Fruit fly (Drosophila melanogaster) whole organism, embryonic: ENCODE results near the gene CG9643.
A peak's percentile ranks its signal among the peaks of the same experiment; 100 is the strongest.

ENCODE experiments used
- Ada2b ChIP-seq: fragments of 200-800 bp; sonication (Bioruptor generic); IDR thresholded peaks from 2 replicates; pipeline ENCODE4 v1.3.6; 2022; ENCODE audit warnings: missing biosample characterization, missing genetic modification characterization
- BtbVII ChIP-seq: fragments of 200-800 bp; sonication (Bioruptor generic); optimal IDR thresholded peaks from 3 replicates; lab custom pipeline; 2017; ENCODE audit warnings: missing biosample characterization, mild to moderate bottlenecking, missing genetic modification characterization
- C15 ChIP-seq: fragments of 200-800 bp; sonication (Bioruptor generic); IDR thresholded peaks from 3 replicates; pipeline ENCODE4 v1.3.6; 2022; ENCODE audit warnings: missing biosample characterization, missing genetic modification characterization
- CG10366 ChIP-seq: fragments of 200-800 bp; sonication (Bioruptor generic); IDR thresholded peaks from 2 replicates; pipeline ENCODE4 v1.3.6; 2022; ENCODE audit warnings: missing biosample characterization, missing genetic modification characterization
- CG12219 ChIP-seq: fragments of 200-800 bp; sonication (Bioruptor generic); optimal IDR thresholded peaks from 3 replicates; lab custom pipeline; 2018; ENCODE audit warnings: missing biosample characterization, mild to moderate bottlenecking, missing genetic modification characterization
- CG13287 ChIP-seq: fragments of 200-800 bp; sonication (Bioruptor generic); IDR thresholded peaks from 2 replicates; pipeline ENCODE4 v1.3.6; 2022; ENCODE audit warnings: missing biosample characterization, missing genetic modification characterization; ENCODE audit not compliant: partially characterized antibody
- CG17361 ChIP-seq: fragments of 200-800 bp; sonication (Bioruptor generic); IDR thresholded peaks from 3 replicates; pipeline ENCODE4 v1.3.6; 2022; ENCODE audit warnings: missing biosample characterization, missing genetic modification characterization
- CG30020 ChIP-seq: fragments of 200-800 bp; optimal IDR thresholded peaks from 2 replicates; lab custom pipeline; 2019; ENCODE audit warnings: missing biosample characterization, mild to moderate bottlenecking, missing genetic modification characterization, moderate library complexity
- CG3065 ChIP-seq: fragments of 200-800 bp; sonication (Bioruptor generic); optimal IDR thresholded peaks from 2 replicates; lab custom pipeline; 2016; ENCODE audit warnings: missing biosample characterization, missing genetic modification characterization
- CG3281 ChIP-seq: fragments of 200-800 bp; sonication (Bioruptor generic); optimal IDR thresholded peaks from 3 replicates; lab custom pipeline; 2017; ENCODE audit warnings: missing biosample characterization, mild to moderate bottlenecking, missing genetic modification characterization
- CG42726 ChIP-seq: fragments of 200-800 bp; sonication (Bioruptor generic); IDR thresholded peaks from 2 replicates; pipeline ENCODE4 v1.3.6; 2022; ENCODE audit warnings: missing biosample characterization, missing genetic modification characterization; ENCODE audit not compliant: partially characterized antibody
- CG4404 ChIP-seq: fragments of 200-800 bp; sonication (Bioruptor generic); IDR thresholded peaks from 2 replicates; pipeline ENCODE4 v1.3.6; 2022; ENCODE audit warnings: missing biosample characterization, missing genetic modification characterization
- CG4424 ChIP-seq: fragments of 200-800 bp; sonication (Bioruptor generic); optimal IDR thresholded peaks from 3 replicates; lab custom pipeline; 2016; ENCODE audit warnings: missing biosample characterization, missing genetic modification characterization
- CG6272 ChIP-seq: fragments of 200-800 bp; sonication (Bioruptor generic); IDR thresholded peaks from 2 replicates; pipeline ENCODE4 v1.3.6; 2022; ENCODE audit warnings: missing biosample characterization, missing genetic modification characterization
- CG6765 ChIP-seq: fragments of 200-800 bp; sonication (Bioruptor generic); optimal IDR thresholded peaks from 3 replicates; lab custom pipeline; 2017; ENCODE audit warnings: missing biosample characterization, mild to moderate bottlenecking, missing genetic modification characterization
- CG7839 ChIP-seq: fragments of 200-800 bp; sonication (Bioruptor generic); optimal IDR thresholded peaks from 3 replicates; lab custom pipeline; 2018; ENCODE audit warnings: missing biosample characterization, mild to moderate bottlenecking, missing genetic modification characterization, moderate library complexity
- CG7987 ChIP-seq: fragments of 200-800 bp; sonication (Bioruptor generic); optimal IDR thresholded peaks from 2 replicates; lab custom pipeline; 2018; ENCODE audit warnings: missing biosample characterization, mild to moderate bottlenecking, missing genetic modification characterization, moderate library complexity
- CG8089 ChIP-seq: fragments of 200-800 bp; sonication (Bioruptor generic); optimal IDR thresholded peaks from 3 replicates; lab custom pipeline; 2016; ENCODE audit warnings: missing biosample characterization, missing genetic modification characterization
- CG8281 ChIP-seq: fragments of 200-800 bp; sonication (Bioruptor generic); optimal IDR thresholded peaks from 2 replicates; lab custom pipeline; 2018; ENCODE audit warnings: missing biosample characterization, mild to moderate bottlenecking, missing genetic modification characterization, moderate library complexity
- CG9797 ChIP-seq: fragments of 200-800 bp; sonication (Bioruptor generic); optimal IDR thresholded peaks from 3 replicates; lab custom pipeline; 2018; ENCODE audit warnings: missing biosample characterization, mild to moderate bottlenecking, missing genetic modification characterization
- CG9876 ChIP-seq: fragments of 200-800 bp; sonication (Bioruptor generic); optimal IDR thresholded peaks from 2 replicates; lab custom pipeline; 2016; ENCODE audit warnings: missing biosample characterization, missing genetic modification characterization
- Camta ChIP-seq: fragments of 200-800 bp; sonication (Bioruptor generic); optimal IDR thresholded peaks from 2 replicates; lab custom pipeline; 2016; ENCODE audit warnings: missing biosample characterization, missing genetic modification characterization
- Dad ChIP-seq: fragments of 200-800 bp; sonication (Bioruptor generic); optimal IDR thresholded peaks from 3 replicates; lab custom pipeline; 2016; ENCODE audit warnings: missing biosample characterization, missing genetic modification characterization
- HmgD ChIP-seq: fragments of 200-800 bp; sonication (Bioruptor generic); optimal IDR thresholded peaks from 3 replicates; lab custom pipeline; 2016; ENCODE audit warnings: missing biosample characterization, missing genetic modification characterization
- Hmx ChIP-seq: fragments of 200-800 bp; sonication (Bioruptor generic); optimal IDR thresholded peaks from 2 replicates; lab custom pipeline; 2016; ENCODE audit warnings: missing biosample characterization, missing genetic modification characterization
- Meics ChIP-seq: fragments of 200-800 bp; sonication (Bioruptor generic); optimal IDR thresholded peaks from 2 replicates; lab custom pipeline; 2017; ENCODE audit warnings: missing biosample characterization, mild to moderate bottlenecking, missing genetic modification characterization
- Pdp1 ChIP-seq, 2 experiments: fragments of 200-800 bp; sonication (Bioruptor generic); optimal IDR thresholded peaks; 3 replicates each; lab custom pipeline; 2016; ENCODE audit warnings: missing biosample characterization in 2 of 2, missing genetic modification characterization in 2 of 2, mild to moderate bottlenecking in 1 of 2, moderate library complexity in 1 of 2
- Rfx ChIP-seq: fragments of 200-800 bp; sonication (Bioruptor generic); IDR thresholded peaks from 2 replicates; pipeline ENCODE4 v1.3.6; 2022; ENCODE audit warnings: missing biosample characterization, missing genetic modification characterization
- Rx ChIP-seq: fragments of 200-800 bp; sonication (Bioruptor generic); IDR thresholded peaks from 2 replicates; pipeline ENCODE4 v1.3.6; 2022; ENCODE audit warnings: missing biosample characterization, missing genetic modification characterization
- TFAM ChIP-seq: fragments of 200-800 bp; sonication (Bioruptor generic); optimal IDR thresholded peaks from 2 replicates; lab custom pipeline; 2017; ENCODE audit warnings: missing biosample characterization, missing genetic modification characterization, inconsistent platforms
- Tbp ChIP-seq: fragments of >200 bp; optimal IDR thresholded peaks from 2 replicates; lab custom pipeline; 2018; ENCODE audit warnings: missing biosample characterization, missing genetic modification characterization
- Xrp1 ChIP-seq: fragments of 200-800 bp; sonication (Bioruptor generic); IDR thresholded peaks from 2 replicates; pipeline ENCODE4 v1.3.6; 2022; ENCODE audit warnings: missing biosample characterization, missing genetic modification characterization
- YL-1 ChIP-seq: fragments of 200-800 bp; sonication (Bioruptor generic); optimal IDR thresholded peaks from 3 replicates; lab custom pipeline; 2017; ENCODE audit warnings: missing biosample characterization, mild to moderate bottlenecking, missing genetic modification characterization
- amos ChIP-seq: fragments of 200-800 bp; sonication (Bioruptor generic); IDR thresholded peaks from 2 replicates; pipeline ENCODE4 v1.3.6; 2022; ENCODE audit warnings: missing biosample characterization, missing genetic modification characterization; ENCODE audit not compliant: partially characterized antibody
- bowl ChIP-seq: fragments of 200-800 bp; sonication (Bioruptor generic); IDR thresholded peaks from 2 replicates; pipeline ENCODE4 v1.3.6; 2022; ENCODE audit warnings: missing biosample characterization, missing genetic modification characterization
- br ChIP-seq: fragments of >200 bp; optimal IDR thresholded peaks from 2 replicates; lab custom pipeline; 2017
- cg ChIP-seq: fragments of 200-800 bp; sonication (Bioruptor generic); optimal IDR thresholded peaks from 3 replicates; lab custom pipeline; 2019; ENCODE audit warnings: missing biosample characterization, mild to moderate bottlenecking, missing genetic modification characterization, moderate library complexity
- disco-r ChIP-seq: fragments of 200-800 bp; sonication (Bioruptor generic); optimal IDR thresholded peaks from 2 replicates; lab custom pipeline; 2016; ENCODE audit warnings: missing biosample characterization, missing genetic modification characterization
- en ChIP-seq: fragments of 200-800 bp; sonication (Bioruptor generic); optimal IDR thresholded peaks from 2 replicates; lab custom pipeline; 2016; ENCODE audit warnings: missing biosample characterization, missing genetic modification characterization
- fd3F ChIP-seq: fragments of 200-800 bp; sonication (Bioruptor generic); optimal IDR thresholded peaks from 2 replicates; lab custom pipeline; 2018; ENCODE audit warnings: missing biosample characterization, mild to moderate bottlenecking, missing genetic modification characterization, moderate library complexity
- gro ChIP-seq: fragments of 200-800 bp; sonication (Bioruptor generic); optimal IDR thresholded peaks from 2 replicates; lab custom pipeline; 2016; ENCODE audit warnings: missing biosample characterization, missing genetic modification characterization
- jigr1 ChIP-seq: fragments of 200-800 bp; sonication (Bioruptor generic); IDR thresholded peaks from 3 replicates; pipeline ENCODE4 v1.3.6; 2022; ENCODE audit warnings: missing biosample characterization, missing genetic modification characterization
- mam ChIP-seq: fragments of 200-800 bp; sonication (Bioruptor generic); optimal IDR thresholded peaks from 3 replicates; lab custom pipeline; 2016; ENCODE audit warnings: missing biosample characterization, missing genetic modification characterization
- nerfin-2 ChIP-seq: fragments of 200-800 bp; sonication (Bioruptor generic); IDR thresholded peaks from 2 replicates; pipeline ENCODE4 v1.3.6; 2022; ENCODE audit warnings: missing biosample characterization, missing genetic modification characterization; ENCODE audit not compliant: partially characterized antibody
- pnt ChIP-seq: fragments of 200-800 bp; sonication (Bioruptor generic); optimal IDR thresholded peaks from 3 replicates; lab custom pipeline; 2016; ENCODE audit warnings: missing biosample characterization, missing genetic modification characterization
- rib ChIP-seq: fragments of 200-800 bp; sonication (Bioruptor generic); IDR thresholded peaks from 2 replicates; pipeline ENCODE4 v1.3.6; 2022; ENCODE audit warnings: missing biosample characterization, missing genetic modification characterization
- ro ChIP-seq: fragments of 200-800 bp; sonication (Bioruptor generic); IDR thresholded peaks from 2 replicates; pipeline ENCODE4 v1.3.6; 2022; ENCODE audit warnings: missing biosample characterization, missing genetic modification characterization
- run ChIP-seq: fragments of 200-800 bp; sonication (Bioruptor generic); optimal IDR thresholded peaks from 3 replicates; lab custom pipeline; 2018; ENCODE audit warnings: missing biosample characterization, mild to moderate bottlenecking, missing genetic modification characterization
- slp2 ChIP-seq: fragments of 200-800 bp; sonication (Bioruptor generic); optimal IDR thresholded peaks from 2 replicates; lab custom pipeline; 2016; ENCODE audit warnings: missing biosample characterization, missing genetic modification characterization
- tgo ChIP-seq: fragments of 200-800 bp; sonication (Bioruptor generic); IDR thresholded peaks from 3 replicates; pipeline ENCODE4 v1.3.6; 2022; ENCODE audit warnings: missing biosample characterization, missing genetic modification characterization
- vfl ChIP-seq: fragments of 200-800 bp; sonication (Bioruptor generic); optimal IDR thresholded peaks from 2 replicates; lab custom pipeline; 2016; ENCODE audit warnings: missing biosample characterization, missing genetic modification characterization

The CG9643 gene

DNA sequence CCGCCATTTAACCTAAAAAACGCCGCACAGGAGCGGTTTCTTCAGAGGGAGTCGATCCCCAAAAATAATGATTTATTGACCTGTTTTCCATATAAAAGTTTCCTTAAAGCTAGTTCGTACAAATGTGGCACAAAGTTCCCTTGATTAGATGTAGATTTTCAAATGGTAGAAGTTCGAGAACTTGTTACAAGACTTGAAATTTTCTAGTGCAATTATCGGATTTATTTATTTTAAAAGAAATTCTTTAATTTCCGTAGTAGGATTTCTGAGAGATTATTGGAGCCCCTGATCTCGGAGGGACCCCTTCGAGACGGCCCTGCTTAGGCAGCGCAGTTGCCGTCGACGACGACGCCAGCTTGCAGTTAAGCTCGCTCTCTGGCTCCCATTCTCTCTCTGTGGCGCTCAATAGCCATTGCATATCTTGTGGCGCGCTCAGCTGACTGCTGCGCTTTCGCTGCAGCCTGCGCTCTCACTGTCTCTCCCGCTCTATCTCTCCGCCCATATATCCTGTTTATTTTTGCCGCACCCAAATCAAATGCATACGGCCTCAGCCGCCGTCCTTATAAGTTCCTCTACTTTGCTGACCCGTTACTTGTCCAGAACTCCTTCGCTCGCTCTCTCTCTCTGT is 21.4 kb downstream of the CG9643 start (continued):
- TF ChIP-seq YL-1 (GFP tag; lab: Kevin White, UChicago), result no peak
- TF ChIP-seq Ada2b (GFP tag; lab: Robert Waterston, UW), result 0 out of 2 replicates have a peak, but pooled peaks have one; percentile 3
- no peak for TF ChIP-seq cg (GFP tag; lab: Kevin White, UChicago)
- no peak for TF ChIP-seq fd3F (GFP tag; lab: Kevin White, UChicago)
- no peak for TF ChIP-seq HmgD (GFP tag; lab: Kevin White, UChicago)
- TF ChIP-seq CG3281 (GFP tag; lab: Kevin White, UChicago), result no peak
- no peak for TF ChIP-seq CG12219 (GFP tag; lab: Kevin White, UChicago)
- peak; percentile 35 for TF ChIP-seq mam
- TF ChIP-seq C15 (GFP tag; lab: Robert Waterston, UW), result no peak
- TF ChIP-seq BtbVII (GFP tag; lab: Kevin White, UChicago), result no peak
- no peak for TF ChIP-seq en
- peak; percentile 39 to 41 for TF ChIP-seq Pdp1 (GFP tag; optimal IDR thresholded peaks at IDR 0.05; lab: Kevin White, UChicago)
- no peak for TF ChIP-seq CG42726 (GFP tag; lab: Robert Waterston, UW)
- TF ChIP-seq CG17361 (GFP tag; lab: Robert Waterston, UW), result peak; percentile 79
- TF ChIP-seq Rx (GFP tag; lab: Robert Waterston, UW), result no peak; the same call in 1 of the 2 replicates
- TF ChIP-seq Dad (GFP tag; lab: Kevin White, UChicago), result no peak
- TF ChIP-seq ro (GFP tag; lab: Robert Waterston, UW), result no peak
- TF ChIP-seq CG8089 (GFP tag; lab: Kevin White, UChicago), result no peak
- TF ChIP-seq run (tag; lab: Kevin White, UChicago), result no peak
- no peak for TF ChIP-seq CG13287 (GFP tag; lab: Robert Waterston, UW)
- no peak for TF ChIP-seq nerfin-2 (GFP tag; lab: Robert Waterston, UW)
- no peak for TF ChIP-seq TFAM (GFP tag; lab: Kevin White, UChicago)
- no peak for TF ChIP-seq bowl (GFP tag; lab: Robert Waterston, UW)
- peak; percentile 13; the same call in 1 of the 2 replicates for TF ChIP-seq Rfx (GFP tag; lab: Robert Waterston, UW)
- TF ChIP-seq rib, result no peak
- TF ChIP-seq CG6272, result no peak
- no peak for TF ChIP-seq Tbp (GFP tag; lab: Kevin White, UChicago)
- no peak for TF ChIP-seq CG7987 (GFP tag; lab: Kevin White, UChicago)
- no peak for TF ChIP-seq Hmx (GFP tag; lab: Kevin White, UChicago)
- TF ChIP-seq CG9797 (GFP tag; lab: Kevin White, UChicago), result no peak
- TF ChIP-seq CG3065, result no peak
- TF ChIP-seq vfl (GFP tag; lab: Kevin White, UChicago), result no peak
- 0 out of 3 replicates have a peak, but pooled peaks have one; percentile 36 for TF ChIP-seq tgo (GFP tag; lab: Robert Waterston, UW)
- peak; percentile 59; the same call in 1 of the 2 replicates for TF ChIP-seq Xrp1 (GFP tag; lab: Robert Waterston, UW)
- peak; percentile 58 for TF ChIP-seq Camta
- no peak for TF ChIP-seq gro (GFP tag; lab: Kevin White, UChicago)
- peak; percentile 59; the same call in 1 of the 3 replicates for TF ChIP-seq jigr1
- no peak for TF ChIP-seq CG10366 (GFP tag; lab: Robert Waterston, UW)
- TF ChIP-seq Meics (GFP tag; lab: Kevin White, UChicago), result no peak
- peak; percentile 72 for TF ChIP-seq CG7839 (tag; lab: Kevin White, UChicago)
- TF ChIP-seq CG4404 (GFP tag; lab: Robert Waterston, UW), result no peak
- TF ChIP-seq pnt (GFP tag; lab: Kevin White, UChicago), result peak; percentile 44
- TF ChIP-seq disco-r (GFP tag; lab: Kevin White, UChicago), result no peak
- TF ChIP-seq CG9876 (GFP tag; lab: Kevin White, UChicago), result no peak
- TF ChIP-seq CG6765 (GFP tag; lab: Kevin White, UChicago), result no peak
- no peak for TF ChIP-seq CG30020 (tag; lab: Kevin White, UChicago)
- TF ChIP-seq CG4424 (GFP tag; lab: Kevin White, UChicago), result peak; percentile 64
- TF ChIP-seq CG8281 (tag; lab: Kevin White, UChicago), result peak; percentile 12
- no peak for TF ChIP-seq slp2 (GFP tag; lab: Kevin White, UChicago)
- no peak for TF ChIP-seq br (lab: Kevin White, UChicago)
- no peak for TF ChIP-seq amos (GFP tag; lab: Robert Waterston, UW)
